Worm (Caenorhabditis elegans): ENCODE data around the gene unc-62.

The unc-62 gene

ce11 chrV:4527934-4528333, 30.7 kb downstream of the unc-62 start:
- TF ChIP-seq lin-13 (GFP tag; optimal IDR thresholded peaks at IDR 0.05) (no peak), Y55F3AM.14 (GFP tag; optimal IDR thresholded peaks at IDR 0.05) (no peak), nhr-23 (tag; optimal IDR thresholded peaks at IDR 0.05) (no peak), nhr-11 (tag; optimal IDR thresholded peaks at IDR 0.05) (no peak), skn-1 (tag; optimal IDR thresholded peaks at IDR 0.05) (no peak)

- no peak for TF ChIP-seq nhr-10 (tag; optimal IDR thresholded peaks at IDR 0.05)
- no peak for TF ChIP-seq egl-27 (tag; optimal IDR thresholded peaks at IDR 0.05)
- TF ChIP-seq peb-1 (tag; optimal IDR thresholded peaks at IDR 0.05): no peak
- TF ChIP-seq blmp-1 (tag; optimal IDR thresholded peaks at IDR 0.05; ENCODE audit: insufficient read depth): no peak
- TF ChIP-seq F13H6.1 (tag; optimal IDR thresholded peaks at IDR 0.05): no peak
- no peak for TF ChIP-seq mdl-1 (tag; optimal IDR thresholded peaks at IDR 0.05)
- TF ChIP-seq elt-3 (tag; optimal IDR thresholded peaks at IDR 0.05): no peak
- TF ChIP-seq sem-4 (tag; optimal IDR thresholded peaks at IDR 0.05): no peak
- TF ChIP-seq snpc-4 (tag; optimal IDR thresholded peaks at IDR 0.05): no peak
- TF ChIP-seq zag-1 (tag; optimal IDR thresholded peaks at IDR 0.05): no peak
- TF ChIP-seq gmeb-1 (tag; optimal IDR thresholded peaks at IDR 0.05): no peak
- TF ChIP-seq alr-1 (tag; optimal IDR thresholded peaks at IDR 0.05): no peak
- TF ChIP-seq nhr-6 (tag; optimal IDR thresholded peaks at IDR 0.05): no peak
- TF ChIP-seq crh-2 (tag; optimal IDR thresholded peaks at IDR 0.05): no peak
- no peak for TF ChIP-seq ceh-82 (tag; optimal IDR thresholded peaks at IDR 0.05)
- TF ChIP-seq nhr-77 (tag; optimal IDR thresholded peaks at IDR 0.05): no peak
- no peak for TF ChIP-seq Y55F3AM.14 (GFP tag; optimal IDR thresholded peaks at IDR 0.05)
Measured at ce11 chrV:4535736-4536135, 38.5 kb downstream of the unc-62 start.

- no peak for TF ChIP-seq R02D3.7 (tag; optimal IDR thresholded peaks at IDR 0.05)
- TF ChIP-seq nhr-23 (tag; optimal IDR thresholded peaks at IDR 0.05): no peak
- no peak for TF ChIP-seq C34F6.9 (tag; optimal IDR thresholded peaks at IDR 0.05)
- TF ChIP-seq crh-2 (tag; optimal IDR thresholded peaks at IDR 0.05): no peak
- no peak for TF ChIP-seq ceh-16 (tag; optimal IDR thresholded peaks at IDR 0.05)
- no peak for TF ChIP-seq blmp-1 (tag; optimal IDR thresholded peaks at IDR 0.05; ENCODE audit: insufficient read depth)
- no peak for TF ChIP-seq snpc-4 (tag; optimal IDR thresholded peaks at IDR 0.05)
- no peak for TF ChIP-seq ceh-82 (tag; optimal IDR thresholded peaks at IDR 0.05)
- TF ChIP-seq egl-27 (tag; optimal IDR thresholded peaks at IDR 0.05): no peak
- no peak for TF ChIP-seq nhr-21 (tag; optimal IDR thresholded peaks at IDR 0.05)
- TF ChIP-seq ztf-1 (GFP tag; conservative IDR thresholded peaks at IDR 0.05): no peak
- no peak for TF ChIP-seq nhr-237 (tag; optimal IDR thresholded peaks at IDR 0.05)
- TF ChIP-seq sem-4 (tag; optimal IDR thresholded peaks at IDR 0.05): no peak
- no peak for TF ChIP-seq nhr-25 (tag; optimal IDR thresholded peaks at IDR 0.05)
- no peak for TF ChIP-seq ZK546.5 (tag; optimal IDR thresholded peaks at IDR 0.05)
- no peak for TF ChIP-seq elt-1 (tag; optimal IDR thresholded peaks at IDR 0.05)
Measured at ce11 chrV:4539855-4540254, 42.6 kb downstream of the unc-62 start.

- no peak for TF ChIP-seq dmd-4 (tag; optimal IDR thresholded peaks at IDR 0.05)
Measured at ce11 chrV:4546854-4547253, 49.6 kb downstream of the unc-62 start.

ce11 chrV:4549191-4549590, 51.9 kb downstream of the unc-62 start, which contains the start of gene sos-1:
sos-1 (minus strand) TSS chrV:4549291.
- TF ChIP-seq elt-1 (tag; optimal IDR thresholded peaks at IDR 0.05) (no peak), sem-4 (tag; optimal IDR thresholded peaks at IDR 0.05) (no peak), ztf-1 (GFP tag; conservative IDR thresholded peaks at IDR 0.05) (no peak), ztf-4 (tag; optimal IDR thresholded peaks at IDR 0.05) (no peak), F13H6.1 (tag; optimal IDR thresholded peaks at IDR 0.05) (no peak), lin-11 (tag; optimal IDR thresholded peaks at IDR 0.05) (no peak), nhr-21 (tag; optimal IDR thresholded peaks at IDR 0.05) (no peak), zag-1 (tag; optimal IDR thresholded peaks at IDR 0.05) (no peak), sma-9 (GFP tag; optimal IDR thresholded peaks at IDR 0.05) (no peak), sma-9 (tag; optimal IDR thresholded peaks at IDR 0.05) (no peak), nhr-11 (tag; optimal IDR thresholded peaks at IDR 0.05) (no peak), snpc-4 (tag; optimal IDR thresholded peaks at IDR 0.05) (no peak), mbf-1 (tag; optimal IDR thresholded peaks at IDR 0.05) (no peak), fos-1 (tag; optimal IDR thresholded peaks at IDR 0.05) (no peak)

Data from whole organism, L2 larva.